Worm (Caenorhabditis elegans) whole organism, young adult: ENCODE data around the gene sqv-1.
A peak's percentile ranks its signal among the peaks of the same experiment; 100 is the strongest.

Experiments
- B0261.1 ChIP-seq: sonication (generic microtip); optimal IDR thresholded peaks from 2 replicates; lab custom pipeline; 2016; ENCODE audit warnings: mild to moderate bottlenecking, missing genetic modification characterization, moderate library complexity, missing compliant biosample characterization
- B0336.3 ChIP-seq: fragments of 200-800 bp; sonication (Bioruptor generic); IDR thresholded peaks from 2 replicates; pipeline ENCODE4 v1.3.6; 2022; ENCODE audit warnings: missing genetic modification characterization, missing compliant biosample characterization
- C06A6.2 ChIP-seq: fragments of 200-800 bp; sonication (Bioruptor generic); conservative IDR thresholded peaks from 2 replicates; pipeline ENCODE4 v1.3.6; 2022; ENCODE audit warnings: missing genetic modification characterization, missing compliant biosample characterization
- C17E4.6 ChIP-seq: fragments of 200-800 bp; sonication (Bioruptor generic); IDR thresholded peaks from 2 replicates; pipeline ENCODE4 v1.3.6; 2022; ENCODE audit warnings: missing genetic modification reagents, missing genetic modification characterization, missing compliant biosample characterization
- F23B12.7 ChIP-seq: sonication (generic microtip); optimal IDR thresholded peaks from 2 replicates; lab custom pipeline; 2017; ENCODE audit warnings: missing genetic modification characterization, mild to moderate bottlenecking, missing compliant biosample characterization, antibody characterized with exemption, moderate library complexity; ENCODE audit not compliant: insufficient read depth
- F33H1.4 ChIP-seq: fragments of 200-800 bp; sonication (Bioruptor generic); IDR thresholded peaks from 2 replicates; pipeline ENCODE4 v1.3.6; 2022; ENCODE audit warnings: missing genetic modification reagents, missing genetic modification characterization, missing compliant biosample characterization
- F55B11.4 ChIP-seq: sonication (generic microtip); optimal IDR thresholded peaks from 2 replicates; lab custom pipeline; 2016; ENCODE audit warnings: missing compliant biosample characterization, missing genetic modification characterization, borderline replicate concordance; ENCODE audit not compliant: insufficient read depth
- F57A8.1 ChIP-seq: fragments of 200-800 bp; sonication (Bioruptor generic); optimal IDR thresholded peaks from 2 replicates; lab custom pipeline; 2018; ENCODE audit warnings: mild to moderate bottlenecking, missing genetic modification characterization, moderate library complexity, missing compliant biosample characterization
- Y53F4B.3 ChIP-seq: fragments of 200-800 bp; sonication (Bioruptor generic); IDR thresholded peaks from 2 replicates; pipeline ENCODE4 v1.3.6; 2022; ENCODE audit warnings: missing genetic modification reagents, missing genetic modification characterization, missing compliant biosample characterization
- Y53G8AR.9 ChIP-seq: fragments of 200-800 bp; sonication (Bioruptor generic); conservative IDR thresholded peaks from 2 replicates; pipeline ENCODE4 v1.3.6; 2022; ENCODE audit warnings: missing genetic modification reagents, missing genetic modification characterization, missing compliant biosample characterization
- Y95B8A.8 ChIP-seq: fragments of 200-800 bp; sonication (Bioruptor generic); IDR thresholded peaks from 2 replicates; pipeline ENCODE4 v1.3.6; 2022; ENCODE audit warnings: missing genetic modification reagents, missing genetic modification characterization, missing compliant biosample characterization
- akir-1 ChIP-seq: fragments of 200-800 bp; sonication (Bioruptor generic); optimal IDR thresholded peaks from 2 replicates; lab custom pipeline; 2018; ENCODE audit warnings: mild to moderate bottlenecking, missing genetic modification characterization, moderate library complexity, missing compliant biosample characterization
- ama-1 ChIP-seq, 3 experiments: fragments of 150-350 bp in 1 of 3; sonication (generic microtip) in 2 of 3; optimal IDR thresholded peaks; 2 replicates each; lab custom pipeline; 2014 to 2018; ENCODE audit warnings: missing biosample characterization in 2 of 3, missing genetic modification characterization in 2 of 3, missing genetic modification reagents in 2 of 3
- aptf-2 ChIP-seq: fragments of 200-800 bp; sonication (Bioruptor generic); conservative IDR thresholded peaks from 2 replicates; pipeline ENCODE4 v1.3.6; 2022; ENCODE audit warnings: missing genetic modification reagents, missing genetic modification characterization, missing compliant biosample characterization
- attf-6 ChIP-seq: fragments of 200-800 bp; sonication (Bioruptor generic); IDR thresholded peaks from 2 replicates; pipeline ENCODE4 v1.3.6; 2022; ENCODE audit warnings: missing genetic modification reagents, missing genetic modification characterization, missing compliant biosample characterization
- cebp-1 ChIP-seq, 2 experiments: fragments of 200-800 bp in 1 of 2; sonication (Bioruptor generic) in 1 of 2; sonication (generic microtip) in 1 of 2; IDR thresholded peaks in 1 of 2; optimal IDR thresholded peaks in 1 of 2; 2 replicates each; pipeline versions ENCODE4 v1.3.6 to Lab custom; 2017 to 2022; ENCODE audit warnings: missing compliant biosample characterization in 2 of 2, missing genetic modification characterization in 2 of 2, mild to moderate bottlenecking in 1 of 2, missing genetic modification reagents in 1 of 2, moderate library complexity in 1 of 2
- ceh-58 ChIP-seq: fragments of 200-800 bp; sonication (Bioruptor generic); IDR thresholded peaks from 2 replicates; pipeline ENCODE4 v1.3.6; 2022; ENCODE audit warnings: missing genetic modification characterization, missing compliant biosample characterization
- egrh-3 ChIP-seq: fragments of 200-800 bp; sonication (Bioruptor generic); IDR thresholded peaks from 2 replicates; pipeline ENCODE4 v1.3.6; 2022; ENCODE audit warnings: missing genetic modification reagents, missing genetic modification characterization, missing compliant biosample characterization
- ekl-4 ChIP-seq: fragments of 200-800 bp; sonication (Bioruptor generic); IDR thresholded peaks from 2 replicates; pipeline ENCODE4 v1.3.6; 2022; ENCODE audit warnings: missing genetic modification reagents, missing genetic modification characterization, missing compliant biosample characterization
- ets-4 ChIP-seq: fragments of 200-800 bp; sonication (Bioruptor generic); optimal IDR thresholded peaks from 2 replicates; lab custom pipeline; 2018; ENCODE audit warnings: mild to moderate bottlenecking, missing genetic modification characterization, missing compliant biosample characterization
- hlh-26 ChIP-seq: fragments of 200-800 bp; sonication (Bioruptor generic); conservative IDR thresholded peaks from 2 replicates; pipeline ENCODE4 v1.3.6; 2022; ENCODE audit warnings: missing genetic modification reagents, missing genetic modification characterization, missing compliant biosample characterization
- hmg-1.2 ChIP-seq: fragments of 200-800 bp; sonication (Bioruptor generic); IDR thresholded peaks from 2 replicates; pipeline ENCODE4 v1.3.6; 2022; ENCODE audit warnings: missing genetic modification reagents, missing genetic modification characterization, missing compliant biosample characterization
- hsf-1 ChIP-seq: fragments of 200-800 bp; sonication (Bioruptor generic); IDR thresholded peaks from 2 replicates; pipeline ENCODE4 v1.3.6; 2022; ENCODE audit warnings: missing genetic modification reagents, missing genetic modification characterization, missing compliant biosample characterization
- lin-26 ChIP-seq: fragments of 200-800 bp; sonication (Bioruptor generic); IDR thresholded peaks from 2 replicates; pipeline ENCODE4 v1.3.6; 2022; ENCODE audit warnings: missing genetic modification reagents, missing genetic modification characterization, missing compliant biosample characterization
- lin-40 ChIP-seq: sonication (generic microtip); optimal IDR thresholded peaks from 2 replicates; lab custom pipeline; 2016; ENCODE audit warnings: missing genetic modification characterization, mild to moderate bottlenecking, missing compliant biosample characterization, missing genotype, missing genetic modification reagents
- lsl-1 ChIP-seq: fragments of 200-800 bp; sonication (Bioruptor generic); optimal IDR thresholded peaks from 2 replicates; lab custom pipeline; 2018; ENCODE audit warnings: mild to moderate bottlenecking, missing genetic modification characterization, moderate library complexity, missing compliant biosample characterization
- lsy-27 ChIP-seq: sonication (generic microtip); optimal IDR thresholded peaks from 2 replicates; lab custom pipeline; 2017; ENCODE audit warnings: missing genetic modification characterization, mild to moderate bottlenecking, missing compliant biosample characterization, antibody characterized with exemption, missing genotype, borderline replicate concordance; ENCODE audit not compliant: insufficient read depth
- madf-6 ChIP-seq: fragments of 200-800 bp; sonication (Bioruptor generic); IDR thresholded peaks from 2 replicates; pipeline ENCODE4 v1.3.6; 2022; ENCODE audit warnings: missing genetic modification reagents, missing genetic modification characterization, missing compliant biosample characterization
- madf-8 ChIP-seq: fragments of 200-800 bp; sonication (Bioruptor generic); conservative IDR thresholded peaks from 2 replicates; pipeline ENCODE4 v1.3.6; 2022; ENCODE audit warnings: missing genetic modification reagents, missing genetic modification characterization, missing compliant biosample characterization
- nfyb-1 ChIP-seq: fragments of 200-800 bp; sonication (Bioruptor generic); IDR thresholded peaks from 2 replicates; pipeline ENCODE4 v1.3.6; 2022; ENCODE audit warnings: missing genetic modification reagents, missing genetic modification characterization, missing compliant biosample characterization
- nhr-120 ChIP-seq: fragments of 200-800 bp; sonication (Bioruptor generic); IDR thresholded peaks from 2 replicates; pipeline ENCODE4 v1.3.6; 2022; ENCODE audit warnings: missing genetic modification characterization, missing compliant biosample characterization
- nhr-179 ChIP-seq: sonication (generic microtip); optimal IDR thresholded peaks from 2 replicates; lab custom pipeline; 2016; ENCODE audit warnings: mild to moderate bottlenecking, missing genetic modification characterization, missing compliant biosample characterization
- pbrm-1 ChIP-seq: fragments of 200-800 bp; sonication (Bioruptor generic); IDR thresholded peaks from 2 replicates; pipeline ENCODE4 v1.3.6; 2022; ENCODE audit warnings: missing genetic modification reagents, missing genetic modification characterization, missing compliant biosample characterization
- rpc-1 ChIP-seq, 2 experiments: fragments of 150-350 bp in 1 of 2; sonication (generic microtip) in 1 of 2; optimal IDR thresholded peaks; 2 replicates each; lab custom pipeline; 2014 to 2018; ENCODE audit warnings: missing biosample characterization in 1 of 2, missing genetic modification characterization in 1 of 2, missing genetic modification reagents in 1 of 2, missing genotype in 1 of 2
- sea-2 ChIP-seq: fragments of 200-800 bp; sonication (Bioruptor generic); IDR thresholded peaks from 2 replicates; pipeline ENCODE4 v1.3.6; 2022; ENCODE audit warnings: missing genetic modification characterization, missing compliant biosample characterization
- snpc-1.3 ChIP-seq: sonication (generic microtip); optimal IDR thresholded peaks from 2 replicates; lab custom pipeline; 2017; ENCODE audit warnings: missing genetic modification characterization, mild to moderate bottlenecking, missing compliant biosample characterization, antibody characterized with exemption, moderate library complexity, missing genotype, missing genetic modification reagents; ENCODE audit not compliant: insufficient read depth
- snpc-3.4 ChIP-seq: sonication (generic microtip); optimal IDR thresholded peaks from 2 replicates; lab custom pipeline; 2017; ENCODE audit warnings: missing genetic modification characterization, mild to moderate bottlenecking, missing compliant biosample characterization, antibody characterized with exemption, moderate library complexity, missing genotype, missing genetic modification reagents
- snpc-4 ChIP-seq, 5 experiments: fragments of 150-350 bp in 1 of 5; sonication (generic microtip) in 4 of 5; optimal IDR thresholded peaks; 2 replicates each; lab custom pipeline; 2014 to 2018; ENCODE audit warnings: missing genetic modification characterization in 5 of 5, missing biosample characterization in 3 of 5, antibody characterized with exemption in 2 of 5, mild to moderate bottlenecking in 2 of 5, missing compliant biosample characterization in 2 of 5, missing genotype in 2 of 5, moderate library complexity in 2 of 5, missing genetic modification reagents in 1 of 5
- somi-1 ChIP-seq: fragments of 200-800 bp; sonication (Bioruptor generic); optimal IDR thresholded peaks from 2 replicates; lab custom pipeline; 2018; ENCODE audit warnings: mild to moderate bottlenecking, missing genetic modification characterization, missing compliant biosample characterization
- unc-62 ChIP-seq: fragments of 150-350 bp; optimal IDR thresholded peaks from 2 replicates; lab custom pipeline; 2014; ENCODE audit warnings: missing biosample characterization, missing genetic modification reagents, missing genetic modification characterization
- xnd-1 ChIP-seq: sonication (generic microtip); optimal IDR thresholded peaks from 2 replicates; lab custom pipeline; 2016; ENCODE audit warnings: missing genotype, missing genetic modification reagents, missing genetic modification characterization, missing compliant biosample characterization
- zfh-2 ChIP-seq: fragments of 200-800 bp; sonication (Bioruptor generic); conservative IDR thresholded peaks from 2 replicates; pipeline ENCODE4 v1.3.6; 2022; ENCODE audit warnings: missing genetic modification reagents, missing genetic modification characterization, missing compliant biosample characterization
- ztf-18 ChIP-seq: sonication (generic microtip); optimal IDR thresholded peaks from 2 replicates; lab custom pipeline; 2016; ENCODE audit warnings: missing genotype, mild to moderate bottlenecking, missing genetic modification characterization, missing compliant biosample characterization

Gene sqv-1

ce11 chrIV:8377501-8377900 is 16.6 kb downstream of the sqv-1 start, which contains the start of gene D2096.7 (continued):
- TF ChIP-seq F57A8.1 (GFP tag; lab: Kevin White, UChicago) (peak; percentile 44), xnd-1 (tag; lab: Kevin White, UChicago) (peak; percentile 61), somi-1 (GFP tag; lab: Kevin White, UChicago) (no peak), ets-4 (GFP tag; lab: Kevin White, UChicago) (peak; percentile 69), snpc-3.4 (tag; lab: Kevin White, UChicago) (peak; percentile 2), hmg-1.2 (GFP tag; lab: Robert Waterston, UW) (peak; percentile 54; the same call in 1 of the 2 replicates), egrh-3 (GFP tag; lab: Robert Waterston, UW) (no peak), ztf-18 (peak; percentile 57), rpc-1 (optimal IDR thresholded peaks at IDR 0.05; lab: Kevin White, UChicago) (no peak), rpc-1 (tag; optimal IDR thresholded peaks at IDR 0.05; lab: Kevin White, UChicago) (peak; percentile 11)

DNA sequence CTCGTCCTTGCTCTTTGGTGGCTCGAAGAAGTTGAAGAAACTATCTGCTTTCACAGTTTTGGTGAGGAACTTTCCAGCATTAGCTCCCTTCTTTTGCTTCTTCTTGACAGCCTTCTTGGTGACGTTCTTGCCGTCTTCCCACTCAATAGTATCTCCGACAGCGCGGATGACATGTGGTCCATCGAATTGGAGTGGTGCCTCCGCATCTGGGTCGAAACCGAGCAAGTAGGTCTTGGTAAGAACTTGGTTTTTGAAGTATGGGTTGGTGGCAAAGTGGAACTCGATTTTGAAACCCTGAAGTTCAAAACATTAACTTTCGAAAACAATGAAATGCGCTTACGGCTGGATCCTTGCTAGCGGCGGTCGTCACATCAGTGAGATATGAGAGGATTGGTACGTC is 17.4 kb downstream of the sqv-1 start:
- TF ChIP-seq akir-1 (GFP tag; lab: Kevin White, UChicago): no peak
- TF ChIP-seq snpc-1.3: no peak
- TF ChIP-seq madf-6 (GFP tag; lab: Robert Waterston, UW): no peak
- TF ChIP-seq hlh-26 (GFP tag; lab: Robert Waterston, UW): no peak
- TF ChIP-seq ceh-58: 0 out of 2 replicates have a peak, but pooled peaks have one; percentile 80
- no peak for TF ChIP-seq F23B12.7 (tag; lab: Kevin White, UChicago)
- no peak for TF ChIP-seq F57A8.1 (GFP tag; lab: Kevin White, UChicago)
- no peak for TF ChIP-seq B0336.3
- TF ChIP-seq ekl-4 (GFP tag; lab: Robert Waterston, UW): no peak
- TF ChIP-seq lin-26 (GFP tag; lab: Robert Waterston, UW): peak; percentile 51; the same call in 1 of the 2 replicates
- no peak for TF ChIP-seq ets-4 (GFP tag; lab: Kevin White, UChicago)
- TF ChIP-seq C17E4.6 (GFP tag; lab: Robert Waterston, UW): no peak
- TF ChIP-seq unc-62 (GFP tag; lab: Kevin White, UChicago): no peak
- no peak for TF ChIP-seq Y53G8AR.9 (GFP tag; lab: Robert Waterston, UW)
- no peak for TF ChIP-seq sea-2
- no peak for TF ChIP-seq snpc-4 (GFP tag; optimal IDR thresholded peaks at IDR 0.05; lab: Kevin White, UChicago)
- no peak for TF ChIP-seq snpc-4 (tag; optimal IDR thresholded peaks at IDR 0.05; lab: Kevin White, UChicago)
- TF ChIP-seq lsy-27: no peak
- TF ChIP-seq ama-1 (optimal IDR thresholded peaks at IDR 0.05; lab: Kevin White, UChicago): no peak
- TF ChIP-seq ama-1 (GFP tag; optimal IDR thresholded peaks at IDR 0.05; lab: Kevin White, UChicago): no peak
- TF ChIP-seq C06A6.2: no peak
- 0 out of 2 replicates have a peak, but pooled peaks have one; percentile 12 for TF ChIP-seq nhr-120 (GFP tag; lab: Robert Waterston, UW)
- TF ChIP-seq ztf-18: no peak

DNA sequence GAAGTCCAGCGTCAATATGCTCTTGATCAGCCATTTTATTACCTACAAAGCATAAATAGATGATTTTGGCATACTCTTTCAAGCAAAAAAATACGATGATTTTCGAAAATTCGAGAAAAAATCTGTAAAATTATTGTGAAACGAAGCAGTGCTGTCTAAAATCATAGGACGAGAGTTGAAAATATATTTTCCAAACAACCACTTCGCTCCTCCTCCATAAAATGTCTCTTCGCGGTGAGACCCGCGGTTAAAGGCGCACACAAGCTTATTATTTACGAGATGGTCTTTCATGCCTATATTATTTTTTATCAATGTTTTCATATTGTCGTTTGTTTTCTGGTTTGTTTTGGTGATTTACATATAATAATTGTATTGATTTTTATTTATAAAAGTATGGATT is 18.4 kb downstream of the sqv-1 start, which contains the start of gene nap-1:
Gene nap-1, minus strand, starts transcription at position 42 of the 400 bp plus-strand sequence.
- no peak for TF ChIP-seq B0261.1 (tag; lab: Kevin White, UChicago)
- peak; percentile 27; the same call in 1 of the 2 replicates for TF ChIP-seq pbrm-1 (GFP tag; lab: Robert Waterston, UW)
- no peak for TF ChIP-seq attf-6 (GFP tag; lab: Robert Waterston, UW)
- TF ChIP-seq cebp-1 (GFP tag; IDR thresholded peaks at IDR 0.05; lab: Robert Waterston, UW): peak; percentile 63; the same call in 1 of the 2 replicates
- TF ChIP-seq cebp-1 (tag; optimal IDR thresholded peaks at IDR 0.05; lab: Kevin White, UChicago): peak; percentile 75
- TF ChIP-seq madf-8 (GFP tag; lab: Robert Waterston, UW): no peak
- TF ChIP-seq Y53F4B.3 (GFP tag; lab: Robert Waterston, UW): no peak
- TF ChIP-seq lin-40 (tag; lab: Kevin White, UChicago): peak; percentile 37
- 0 out of 2 replicates have a peak, but pooled peaks have one; percentile 49 for TF ChIP-seq nfyb-1 (GFP tag; lab: Robert Waterston, UW)
- TF ChIP-seq F55B11.4 (tag; lab: Kevin White, UChicago): no peak
- TF ChIP-seq Y95B8A.8: no peak
- no peak for TF ChIP-seq zfh-2 (GFP tag; lab: Robert Waterston, UW)
- TF ChIP-seq aptf-2 (GFP tag; lab: Robert Waterston, UW): no peak
- TF ChIP-seq lsl-1 (GFP tag; lab: Kevin White, UChicago): peak; percentile 28
- peak; percentile 34; the same call in 1 of the 2 replicates for TF ChIP-seq hmg-1.2 (GFP tag; lab: Robert Waterston, UW)
- TF ChIP-seq hsf-1 (GFP tag; lab: Robert Waterston, UW): no peak
- peak; percentile 92 for TF ChIP-seq F33H1.4 (GFP tag; lab: Robert Waterston, UW)
- no peak for TF ChIP-seq nhr-179
